Fruit fly (Drosophila melanogaster): ENCODE results near the gene CG7453.

CG7453 gene

DNA sequence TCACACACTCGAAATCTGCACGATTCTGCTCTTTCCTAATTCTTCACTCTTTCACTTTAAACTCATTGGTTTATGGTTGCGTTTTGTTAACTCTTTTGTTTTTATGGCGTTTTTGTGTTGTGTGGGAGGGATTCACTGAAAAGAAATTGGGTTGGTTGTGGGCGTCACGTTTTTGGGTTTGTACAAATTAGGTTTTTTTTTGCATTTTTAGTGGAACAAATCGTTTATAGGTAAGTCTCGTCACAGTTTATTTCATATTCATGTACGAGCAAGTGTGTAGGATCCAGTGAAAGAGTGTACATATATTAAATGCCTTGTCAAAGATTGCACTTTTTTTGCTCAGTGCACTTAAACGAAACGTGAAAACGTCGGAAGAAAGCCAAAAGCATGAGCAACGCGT lies 15.2 kb upstream of the CG7453 start (continued):
- TF ChIP-seq CG33213 (GFP tag; optimal IDR thresholded peaks at IDR 0.05) (no peak), tll (GFP tag; optimal IDR thresholded peaks at IDR 0.05) (no peak), tx (GFP tag; optimal IDR thresholded peaks at IDR 0.05) (no peak), Spps (tag; optimal IDR thresholded peaks at IDR 0.05) (no peak), CG7839 (tag; optimal IDR thresholded peaks at IDR 0.05) (peak; percentile 29), tin (GFP tag; optimal IDR thresholded peaks at IDR 0.05) (no peak), Hmr (GFP tag; optimal IDR thresholded peaks at IDR 0.05) (peak; percentile 2), CG18011 (GFP tag; optimal IDR thresholded peaks at IDR 0.05) (no peak), E2f1 (GFP tag; IDR thresholded peaks at IDR 0.05) (no peak), CG32532 (GFP tag; IDR thresholded peaks at IDR 0.05) (no peak), lola (GFP tag; optimal IDR thresholded peaks at IDR 0.05) (no peak), hth (optimal IDR thresholded peaks at IDR 0.05) (no peak), CG12299 (tag; optimal IDR thresholded peaks at IDR 0.05) (no peak), CG32767 (GFP tag; IDR thresholded peaks at IDR 0.05) (no peak), Hey (tag; optimal IDR thresholded peaks at IDR 0.05) (no peak), mam (GFP tag; optimal IDR thresholded peaks at IDR 0.05) (peak; percentile 27), CG14667 (GFP tag; IDR thresholded peaks at IDR 0.05) (no peak), slou (GFP tag; optimal IDR thresholded peaks at IDR 0.05) (no peak), CG1024 (GFP tag; IDR thresholded peaks at IDR 0.05) (no peak), Atf-2 (GFP tag; optimal IDR thresholded peaks at IDR 0.05) (no peak), CG6765 (GFP tag; optimal IDR thresholded peaks at IDR 0.05) (no peak), gro (GFP tag; optimal IDR thresholded peaks at IDR 0.05) (no peak), Deaf1 (tag; optimal IDR thresholded peaks at IDR 0.05) (no peak), CG13775 (GFP tag; optimal IDR thresholded peaks at IDR 0.05) (no peak), CG30403 (GFP tag; optimal IDR thresholded peaks at IDR 0.05) (peak; percentile 57), CG33557 (GFP tag; optimal IDR thresholded peaks at IDR 0.05) (no peak), CG8388 (GFP tag; optimal IDR thresholded peaks at IDR 0.05) (no peak), CG31441 (GFP tag; IDR thresholded peaks at IDR 0.05) (0 out of 2 replicates have a peak, but pooled peaks have one; percentile 21), br (optimal IDR thresholded peaks at IDR 0.05) (no peak), Taf1 (GFP tag; IDR thresholded peaks at IDR 0.05) (no peak), bsh (GFP tag; optimal IDR thresholded peaks at IDR 0.05) (peak in 1 of 2 experiments; percentile 25), CG9797 (GFP tag; optimal IDR thresholded peaks at IDR 0.05) (no peak), CG9876 (GFP tag; optimal IDR thresholded peaks at IDR 0.05) (no peak), CG2129 (GFP tag; IDR thresholded peaks at IDR 0.05; ENCODE audit: partially characterized antibody) (no peak), CG10147 (GFP tag; optimal IDR thresholded peaks at IDR 0.05) (no peak), grn (GFP tag; optimal IDR thresholded peaks at IDR 0.05) (no peak), B-H2 (GFP tag; optimal IDR thresholded peaks at IDR 0.05) (no peak), CG18476 (GFP tag; optimal IDR thresholded peaks at IDR 0.05) (no peak), CG6791 (GFP tag; IDR thresholded peaks at IDR 0.05; ENCODE audit: partially characterized antibody) (no peak), Kr (GFP tag; optimal IDR thresholded peaks at IDR 0.05) (no peak), cwo (GFP tag; optimal IDR thresholded peaks at IDR 0.05) (no peak), CG10543 (GFP tag; optimal IDR thresholded peaks at IDR 0.05) (no peak), CG6175 (GFP tag; IDR thresholded peaks at IDR 0.05) (no peak), Neu2 (GFP tag; optimal IDR thresholded peaks at IDR 0.05; ENCODE audit: borderline replicate concordance) (no peak), CG17912 (GFP tag; optimal IDR thresholded peaks at IDR 0.05) (no peak), CG6272 (GFP tag; IDR thresholded peaks at IDR 0.05) (no peak), Gsc (GFP tag; IDR thresholded peaks at IDR 0.05) (no peak), chm (GFP tag; IDR thresholded peaks at IDR 0.05) (no peak), CG8359 (GFP tag; optimal IDR thresholded peaks at IDR 0.05; ENCODE audit: borderline replicate concordance) (no peak), CG7786 (GFP tag; optimal IDR thresholded peaks at IDR 0.05) (peak; percentile 33), CG12071 (GFP tag; optimal IDR thresholded peaks at IDR 0.05) (no peak), dan (GFP tag; IDR thresholded peaks at IDR 0.05) (no peak)
